Worm (Caenorhabditis elegans) whole organism, L4 larva: ENCODE data around the gene C54E4.4.

Experiments
- F26F4.8 ChIP-seq: fragments of 200-800 bp; sonication (Bioruptor generic); conservative IDR thresholded peaks from 2 replicates; pipeline ENCODE4 v1.3.6; 2022; ENCODE audit warnings: missing genetic modification characterization, missing compliant biosample characterization
- F44E2.7 ChIP-seq: fragments of 200-800 bp; sonication (Bioruptor generic); IDR thresholded peaks from 2 replicates; pipeline ENCODE4 v2.1.2; 2022; ENCODE audit warnings: missing genetic modification characterization, missing compliant biosample characterization
- T26A8.4 ChIP-seq: fragments of 200-800 bp; sonication (Bioruptor generic); IDR thresholded peaks from 2 replicates; pipeline ENCODE4 v1.3.6; 2022; ENCODE audit warnings: missing genetic modification characterization, missing compliant biosample characterization
- ZK546.5 ChIP-seq, 2 experiments: sonication (generic microtip); optimal IDR thresholded peaks; 2 replicates each; lab custom pipeline; 2017; ENCODE audit warnings: missing biosample characterization in 2 of 2, missing genetic modification characterization in 2 of 2
- aha-1 ChIP-seq: fragments of 150-350 bp; peaks from one replicate; lab custom pipeline; 2014; ENCODE audit warnings: missing biosample characterization, missing genetic modification characterization
- attf-4 ChIP-seq: sonication (generic microtip); optimal IDR thresholded peaks from 3 replicates; lab custom pipeline; 2017; ENCODE audit warnings: missing biosample characterization, missing genetic modification characterization
- ceh-28 ChIP-seq: fragments of 150-350 bp; optimal IDR thresholded peaks from 2 replicates; lab custom pipeline; 2014; ENCODE audit warnings: missing biosample characterization, missing genetic modification reagents, missing genetic modification characterization
- ceh-82 ChIP-seq: sonication (generic microtip); optimal IDR thresholded peaks from 2 replicates; lab custom pipeline; 2017; ENCODE audit warnings: missing biosample characterization, missing genetic modification characterization
- ctbp-1 ChIP-seq: fragments of 200-800 bp; sonication (Bioruptor generic); IDR thresholded peaks from 2 replicates; pipeline ENCODE4 v1.3.6; 2022; ENCODE audit warnings: missing genetic modification reagents, missing genetic modification characterization, missing compliant biosample characterization
- daf-12 ChIP-seq: fragments of 150-350 bp; optimal IDR thresholded peaks from 2 replicates; lab custom pipeline; 2014; ENCODE audit warnings: missing biosample characterization, missing genetic modification reagents, missing genetic modification characterization
- daf-16 ChIP-seq, 3 experiments: sonication (generic microtip); optimal IDR thresholded peaks; 2 replicates each; lab custom pipeline; 2016 to 2017; ENCODE audit warnings: missing genetic modification characterization in 3 of 3, missing genetic modification reagents in 3 of 3, mild to moderate bottlenecking in 2 of 3, missing compliant biosample characterization in 2 of 3, missing biosample characterization in 1 of 3, moderate library complexity in 1 of 3
- dmd-6 ChIP-seq: fragments of 200-800 bp; sonication (Bioruptor generic); IDR thresholded peaks from 2 replicates; pipeline ENCODE4 v1.3.6; 2022; ENCODE audit warnings: missing genetic modification reagents, missing genetic modification characterization, missing compliant biosample characterization
- dmd-8 ChIP-seq: fragments of 200-800 bp; sonication (Bioruptor generic); IDR thresholded peaks from 2 replicates; pipeline ENCODE4 v1.3.6; 2022; ENCODE audit warnings: missing genetic modification characterization, missing compliant biosample characterization
- duxl-1 ChIP-seq: sonication (generic microtip); optimal IDR thresholded peaks from 2 replicates; lab custom pipeline; 2016; ENCODE audit warnings: mild to moderate bottlenecking, missing genetic modification characterization, moderate library complexity, missing compliant biosample characterization; ENCODE audit not compliant: poor library complexity
- lin-1 ChIP-seq: fragments of 200-800 bp; sonication (Bioruptor generic); IDR thresholded peaks from 2 replicates; pipeline ENCODE4 v1.3.6; 2022; ENCODE audit warnings: missing genetic modification reagents, missing genetic modification characterization, missing compliant biosample characterization
- lin-15B ChIP-seq: fragments of 150-350 bp; sonication (generic microtip); optimal IDR thresholded peaks from 3 replicates; lab custom pipeline; 2014; ENCODE audit warnings: missing biosample characterization, missing genetic modification characterization
- lin-38 ChIP-seq: fragments of 200-800 bp; sonication (Bioruptor generic); IDR thresholded peaks from 2 replicates; pipeline ENCODE4 v1.3.6; 2022; ENCODE audit warnings: missing genetic modification reagents, missing genetic modification characterization, missing compliant biosample characterization
- madf-5 ChIP-seq, 2 experiments: fragments of 200-800 bp; sonication (Bioruptor generic); IDR thresholded peaks; 2 replicates each; pipeline ENCODE4 v1.3.6; 2022; ENCODE audit warnings: missing compliant biosample characterization in 2 of 2, missing genetic modification characterization in 2 of 2
- madf-9 ChIP-seq: fragments of 200-800 bp; sonication (Bioruptor generic); conservative IDR thresholded peaks from 2 replicates; pipeline ENCODE4 v1.3.6; 2022; ENCODE audit warnings: missing genetic modification reagents, missing genetic modification characterization, missing compliant biosample characterization
- mdl-1 ChIP-seq, 2 experiments: fragments of 150-350 bp in 1 of 2; sonication (generic microtip) in 1 of 2; optimal IDR thresholded peaks; 2 replicates each; lab custom pipeline; 2014 to 2017; ENCODE audit warnings: missing biosample characterization in 2 of 2, missing genetic modification characterization in 2 of 2
- mdt-29 ChIP-seq: fragments of 200-800 bp; sonication (Bioruptor generic); IDR thresholded peaks from 2 replicates; pipeline ENCODE4 v1.3.6; 2022; ENCODE audit warnings: missing genetic modification reagents, missing genetic modification characterization, missing compliant biosample characterization
- nhr-10 ChIP-seq: fragments of 150-350 bp; optimal IDR thresholded peaks from 2 replicates; lab custom pipeline; 2014; ENCODE audit warnings: missing biosample characterization, missing genetic modification characterization
- nhr-111 ChIP-seq: fragments of 200-800 bp; sonication (Bioruptor generic); optimal IDR thresholded peaks from 2 replicates; lab custom pipeline; 2018; ENCODE audit warnings: mild to moderate bottlenecking, missing genetic modification characterization, missing compliant biosample characterization
- nhr-28 ChIP-seq: fragments of 150-350 bp; optimal IDR thresholded peaks from 2 replicates; lab custom pipeline; 2014; ENCODE audit warnings: missing biosample characterization, missing genetic modification characterization
- nhr-41 ChIP-seq: fragments of 200-800 bp; sonication (Bioruptor generic); IDR thresholded peaks from 2 replicates; pipeline ENCODE4 v1.3.6; 2022; ENCODE audit warnings: missing genetic modification reagents, missing genetic modification characterization, missing compliant biosample characterization
- nhr-48 ChIP-seq: sonication (generic microtip); optimal IDR thresholded peaks from 2 replicates; lab custom pipeline; 2016; ENCODE audit warnings: mild to moderate bottlenecking, missing genetic modification characterization, missing compliant biosample characterization
- nhr-77 ChIP-seq: fragments of 150-350 bp; optimal IDR thresholded peaks from 2 replicates; lab custom pipeline; 2014; ENCODE audit warnings: missing biosample characterization, missing genetic modification characterization
- php-3 ChIP-seq: fragments of 200-800 bp; sonication (Bioruptor generic); IDR thresholded peaks from 2 replicates; pipeline ENCODE4 v1.3.6; 2022; ENCODE audit warnings: missing genetic modification reagents, missing genetic modification characterization, missing compliant biosample characterization
- pqm-1 ChIP-seq: sonication (generic microtip); optimal IDR thresholded peaks from 2 replicates; lab custom pipeline; 2017; ENCODE audit warnings: missing biosample characterization, missing genetic modification characterization
- set-16 ChIP-seq: fragments of 200-800 bp; sonication (Bioruptor generic); IDR thresholded peaks from 2 replicates; pipeline ENCODE4 v1.3.6; 2022; ENCODE audit warnings: missing genetic modification reagents, missing genetic modification characterization, missing compliant biosample characterization
- snpc-1.2 ChIP-seq: fragments of 200-800 bp; sonication (Bioruptor generic); IDR thresholded peaks from 2 replicates; pipeline ENCODE4 v1.3.6; 2022; ENCODE audit warnings: missing genetic modification reagents, missing genetic modification characterization, missing compliant biosample characterization
- snpc-4 ChIP-seq: fragments of 150-350 bp; optimal IDR thresholded peaks from 2 replicates; lab custom pipeline; 2014; ENCODE audit warnings: missing biosample characterization, missing genetic modification characterization
- spr-1 ChIP-seq: sonication (generic microtip); optimal IDR thresholded peaks from 2 replicates; lab custom pipeline; 2016; ENCODE audit warnings: mild to moderate bottlenecking, missing genetic modification characterization, missing compliant biosample characterization
- tag-97 ChIP-seq: fragments of 200-800 bp; sonication (Bioruptor generic); IDR thresholded peaks from 2 replicates; pipeline ENCODE4 v1.3.6; 2022; ENCODE audit warnings: missing genetic modification characterization, missing compliant biosample characterization
- tra-1 ChIP-seq: fragments of 200-800 bp; sonication (Bioruptor generic); IDR thresholded peaks from 2 replicates; pipeline ENCODE4 v1.3.6; 2022; ENCODE audit warnings: missing genetic modification reagents, missing genetic modification characterization, missing compliant biosample characterization
- unc-39 ChIP-seq: sonication (generic microtip); optimal IDR thresholded peaks from 2 replicates; lab custom pipeline; 2017; ENCODE audit warnings: missing biosample characterization, missing genetic modification characterization
- unc-62 ChIP-seq, 3 experiments: fragments of 150-350 bp in 1 of 3; sonication (generic microtip); optimal IDR thresholded peaks in 2 of 3; peaks in 1 of 3; 1 replicate in 1 of 3; 2 replicates in 2 of 3; lab custom pipeline; 2014 to 2017; ENCODE audit warnings: missing biosample characterization in 3 of 3, missing genetic modification characterization in 3 of 3, missing genetic modification reagents in 3 of 3, missing genotype in 1 of 3
- zag-1 ChIP-seq: fragments of 150-350 bp; optimal IDR thresholded peaks from 2 replicates; lab custom pipeline; 2014; ENCODE audit warnings: missing biosample characterization, missing genetic modification characterization

The C54E4.4 gene

DNA sequence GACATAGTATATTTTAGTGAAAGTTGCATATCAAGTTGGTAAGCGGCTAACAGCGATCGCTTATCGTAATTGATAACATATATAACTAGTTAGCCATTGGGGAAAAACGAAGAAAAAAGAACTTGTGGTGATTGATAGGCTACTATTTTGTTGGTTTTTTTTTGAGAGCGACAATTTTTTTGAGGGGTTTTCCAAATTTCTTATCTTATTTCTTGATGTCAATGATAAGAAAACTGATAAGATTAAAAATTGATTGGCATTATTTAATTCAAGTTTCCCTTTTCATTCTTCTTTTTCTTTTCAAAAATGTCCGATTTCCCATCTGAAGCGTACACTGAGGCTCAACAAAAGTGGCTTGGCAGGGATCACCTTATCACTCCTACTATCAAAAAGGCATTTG, 37.7 kb downstream of the C54E4.4 start, which contains the start of gene prmt-6:
Gene prmt-6, plus strand, starts transcription at position 252 of the 400 bp plus-strand sequence.
- TF ChIP-seq nhr-28 (peak; percentile 54), attf-4 (no peak), pqm-1 (tag; lab: Kevin White, UChicago) (peak; percentile 51), dmd-6 (GFP tag; lab: Robert Waterston, UW) (peak; percentile 54; the same call in 1 of the 2 replicates)

DNA sequence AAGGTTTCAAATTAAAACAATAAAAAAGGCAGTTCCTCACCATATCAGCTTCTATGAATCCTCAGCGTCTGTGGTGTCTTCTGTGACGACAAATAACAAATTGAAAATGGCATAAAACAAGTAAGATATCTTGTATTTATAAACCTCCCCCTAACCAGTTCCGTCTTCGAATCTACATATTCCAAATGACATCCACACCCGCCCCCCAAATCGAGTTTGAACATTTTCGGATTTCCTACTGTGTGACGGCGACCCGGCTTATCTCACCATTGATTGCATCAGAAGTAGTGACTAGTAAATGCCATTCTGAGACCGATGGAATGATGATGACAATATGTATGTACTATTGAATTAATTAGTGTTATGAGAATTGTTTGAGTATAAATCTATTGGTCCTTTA, 39.7 kb downstream of the C54E4.4 start, which contains the start of gene grl-20:
Gene grl-20, minus strand, starts transcription at position 101 of the 400 bp plus-strand sequence.
- TF ChIP-seq madf-9, result no peak
- no peak for TF ChIP-seq snpc-1.2 (GFP tag; lab: Robert Waterston, UW)
- TF ChIP-seq unc-62 (GFP tag; optimal IDR thresholded peaks at IDR 0.05 in 1 of 2; lab: Kevin White, UChicago), result peak in 1 of 2 experiments; percentile 27
- TF ChIP-seq unc-62 (tag; optimal IDR thresholded peaks at IDR 0.05; lab: Kevin White, UChicago), result no peak

DNA sequence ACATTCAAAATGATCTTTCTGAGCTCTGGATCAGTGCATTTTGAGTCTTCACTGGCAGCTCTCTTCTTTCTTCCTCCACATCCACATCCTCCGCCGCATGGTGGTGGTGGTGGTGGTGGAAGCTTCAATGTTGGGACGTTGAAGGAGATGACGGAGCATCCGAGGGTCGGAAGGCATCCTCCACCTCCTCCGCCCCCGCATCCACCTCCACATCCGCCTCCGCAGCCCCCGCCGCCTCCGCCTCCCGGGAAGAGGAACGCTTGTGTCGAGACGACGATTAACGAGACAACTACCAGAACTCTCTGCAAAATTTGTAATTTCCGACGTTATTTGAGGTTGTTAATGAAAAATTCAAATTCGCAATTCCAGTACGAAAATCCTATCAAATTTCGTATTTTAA, 41.0 kb downstream of the C54E4.4 start:
- peak; percentile 96 for TF ChIP-seq set-16 (GFP tag; lab: Robert Waterston, UW)
- TF ChIP-seq madf-9, result no peak
- TF ChIP-seq madf-5 (GFP tag; IDR thresholded peaks at IDR 0.05; lab: Robert Waterston, UW), result 0 out of 4 replicates have a peak, but pooled peaks of 1 of the 2 experiments have one; percentile 18

DNA sequence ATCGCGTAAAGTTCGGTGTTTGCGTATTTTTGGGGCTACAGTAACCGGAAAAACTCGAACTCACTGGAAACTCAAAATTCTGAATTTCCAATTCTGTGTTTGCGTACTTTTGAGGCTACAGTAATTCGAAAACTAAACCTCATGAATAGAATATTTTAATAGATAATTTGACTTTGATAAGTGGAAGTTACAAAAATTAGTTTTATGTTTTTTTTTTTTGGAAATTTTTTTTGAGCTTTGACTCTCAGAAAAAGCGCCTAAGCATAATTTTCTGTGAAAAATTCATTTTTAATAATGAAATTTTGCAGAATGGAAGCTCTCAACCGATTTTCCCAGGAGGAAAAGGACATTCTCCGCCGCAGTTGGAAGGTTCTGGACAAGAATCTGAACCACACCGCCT, 45.9 kb downstream of the C54E4.4 start, which contains the start of gene glb-7:
Gene glb-7, plus strand, starts transcription at position 301 of the 400 bp plus-strand sequence.
- TF ChIP-seq daf-12 (no peak), ceh-28 (no peak)
- TF ChIP-seq, all 104 proteins: peak for 0

ce11 chrIV:2117268-2117667, 51.1 kb downstream of the C54E4.4 start:
- TF ChIP-seq pqm-1 (tag; lab: Kevin White, UChicago), result no peak
- no peak for TF ChIP-seq unc-39
- TF ChIP-seq tag-97 (GFP tag; lab: Robert Waterston, UW), result no peak
- TF ChIP-seq ZK546.5 (tag; optimal IDR thresholded peaks at IDR 0.05; lab: Kevin White, UChicago), result no peak
- no peak for TF ChIP-seq spr-1
- no peak for TF ChIP-seq dmd-6 (GFP tag; lab: Robert Waterston, UW)
- no peak for TF ChIP-seq mdl-1 (tag; optimal IDR thresholded peaks at IDR 0.05; lab: Kevin White, UChicago)
- TF ChIP-seq daf-16 (GFP tag; optimal IDR thresholded peaks at IDR 0.05; lab: Kevin White, UChicago), result no peak
- no peak for TF ChIP-seq daf-16 (tag; optimal IDR thresholded peaks at IDR 0.05; lab: Kevin White, UChicago)
- no peak for TF ChIP-seq tra-1 (GFP tag; lab: Robert Waterston, UW)
- no peak for TF ChIP-seq set-16 (GFP tag; lab: Robert Waterston, UW)
- no peak for TF ChIP-seq lin-1 (GFP tag; lab: Robert Waterston, UW)
- no peak for TF ChIP-seq nhr-77 (tag; lab: Kevin White, UChicago)
- TF ChIP-seq F26F4.8 (GFP tag; lab: Robert Waterston, UW), result no peak
- no peak for TF ChIP-seq aha-1 (tag; lab: Kevin White, UChicago)
- no peak for TF ChIP-seq nhr-111 (GFP tag; lab: Kevin White, UChicago)
- TF ChIP-seq php-3 (GFP tag; lab: Robert Waterston, UW), result no peak

DNA sequence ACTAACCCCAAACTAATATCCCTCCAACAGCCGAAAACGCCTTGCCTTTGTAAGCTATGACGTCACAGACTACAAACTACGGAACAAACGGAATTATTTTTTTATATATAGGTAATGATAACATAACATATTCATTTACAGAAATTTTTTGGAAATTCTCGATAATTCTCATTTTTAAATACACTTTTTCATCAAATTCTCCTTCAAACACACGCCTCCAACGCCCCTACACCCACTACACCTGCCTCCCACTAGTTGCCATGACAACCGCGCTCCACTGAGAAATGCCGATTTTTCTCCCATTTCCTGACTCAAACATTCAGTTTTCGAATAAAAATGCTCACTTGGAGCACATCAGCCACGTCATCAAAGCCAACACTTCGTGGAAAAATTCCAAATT, 54.1 kb downstream of the C54E4.4 start, which contains the start of gene xbx-4:
Gene xbx-4, plus strand, starts transcription at position 301 of the 400 bp plus-strand sequence.
- TF ChIP-seq aha-1 (tag; lab: Kevin White, UChicago) (peak; percentile 80), F44E2.7 (GFP tag; lab: Robert Waterston, UW) (no peak), ceh-82 (no peak)

- no peak for TF ChIP-seq duxl-1 (tag; lab: Kevin White, UChicago)
- no peak for TF ChIP-seq unc-39
- peak; percentile 81 for TF ChIP-seq mdt-29
- TF ChIP-seq ctbp-1 (GFP tag; lab: Robert Waterston, UW), result no peak
- TF ChIP-seq nhr-41 (GFP tag; lab: Robert Waterston, UW), result no peak
- no peak for TF ChIP-seq nhr-10
- TF ChIP-seq daf-16 (GFP tag; optimal IDR thresholded peaks at IDR 0.05; lab: Kevin White, UChicago), result no peak
- peak; percentile 35 for TF ChIP-seq daf-16 (tag; optimal IDR thresholded peaks at IDR 0.05; lab: Kevin White, UChicago)
- no peak for TF ChIP-seq nhr-48 (tag; lab: Kevin White, UChicago)
- no peak for TF ChIP-seq dmd-8 (GFP tag; lab: Robert Waterston, UW)
- TF ChIP-seq zag-1 (tag; lab: Kevin White, UChicago), result no peak
- TF ChIP-seq aha-1 (tag; lab: Kevin White, UChicago), result no peak
- TF ChIP-seq snpc-4 (tag; lab: Kevin White, UChicago), result no peak
- TF ChIP-seq lin-15B (tag; lab: Kevin White, UChicago), result no peak
- TF ChIP-seq T26A8.4 (GFP tag; lab: Robert Waterston, UW), result no peak
- peak; percentile 6; the same call in 1 of the 2 replicates for TF ChIP-seq lin-38 (GFP tag; lab: Robert Waterston, UW)
Measured at ce11 chrIV:2113362-2114056, 54.9 kb downstream of the C54E4.4 start, which contains the start of gene C23H5.8. C23H5.8 (minus strand) TSS chrIV:2113412.
